Fruit fly (Drosophila melanogaster) whole organism, embryonic: ENCODE data around the gene CG15912.

ENCODE experiments used
- CG10654 ChIP-seq: fragments of 200-800 bp; sonication (Bioruptor generic); optimal IDR thresholded peaks from 2 replicates; lab custom pipeline; 2016; ENCODE audit warnings: missing biosample characterization, missing genetic modification characterization
- CG10959 ChIP-seq: fragments of 200-800 bp; sonication (Bioruptor generic); IDR thresholded peaks from 2 replicates; pipeline ENCODE4 v1.3.6; 2022; ENCODE audit warnings: missing biosample characterization, missing genetic modification characterization
- CG11093 ChIP-seq: fragments of 200-800 bp; sonication (Bioruptor generic); IDR thresholded peaks from 3 replicates; pipeline ENCODE4 v1.3.6; 2022; ENCODE audit warnings: missing biosample characterization, missing genetic modification characterization
- CG13424 ChIP-seq: fragments of 200-800 bp; sonication (Bioruptor generic); optimal IDR thresholded peaks from 2 replicates; lab custom pipeline; 2019; ENCODE audit warnings: missing biosample characterization, mild to moderate bottlenecking, missing genetic modification characterization, moderate library complexity
- CG13775 ChIP-seq: fragments of 200-800 bp; sonication (Bioruptor generic); optimal IDR thresholded peaks from 3 replicates; lab custom pipeline; 2017; ENCODE audit warnings: missing biosample characterization, mild to moderate bottlenecking, missing genetic modification characterization
- CG15696 ChIP-seq: fragments of 200-800 bp; sonication (Bioruptor generic); optimal IDR thresholded peaks from 2 replicates; lab custom pipeline; 2019; ENCODE audit warnings: missing biosample characterization, mild to moderate bottlenecking, missing genetic modification characterization, moderate library complexity
- CG2712 ChIP-seq: fragments of 200-800 bp; optimal IDR thresholded peaks from 3 replicates; lab custom pipeline; 2019; ENCODE audit warnings: missing biosample characterization, mild to moderate bottlenecking, missing genetic modification characterization, moderate library complexity
- CG30020 ChIP-seq: fragments of 200-800 bp; optimal IDR thresholded peaks from 2 replicates; lab custom pipeline; 2019; ENCODE audit warnings: missing biosample characterization, mild to moderate bottlenecking, missing genetic modification characterization, moderate library complexity
- CG31365 ChIP-seq: fragments of 200-800 bp; sonication (Bioruptor generic); optimal IDR thresholded peaks from 2 replicates; lab custom pipeline; 2018; ENCODE audit warnings: missing biosample characterization, mild to moderate bottlenecking, missing genetic modification characterization
- CG33557 ChIP-seq: fragments of 200-800 bp; sonication (Bioruptor generic); optimal IDR thresholded peaks from 2 replicates; lab custom pipeline; 2019; ENCODE audit warnings: missing biosample characterization, mild to moderate bottlenecking, missing genetic modification characterization, moderate library complexity
- CG4730 ChIP-seq: fragments of 200-800 bp; sonication (Bioruptor generic); IDR thresholded peaks from 2 replicates; pipeline ENCODE4 v1.3.6; 2022; ENCODE audit warnings: missing biosample characterization, missing genetic modification characterization
- CG5245 ChIP-seq: fragments of 200-800 bp; sonication (Bioruptor generic); optimal IDR thresholded peaks from 3 replicates; lab custom pipeline; 2016; ENCODE audit warnings: missing biosample characterization, missing genetic modification characterization
- CG7839 ChIP-seq: fragments of 200-800 bp; sonication (Bioruptor generic); optimal IDR thresholded peaks from 3 replicates; lab custom pipeline; 2018; ENCODE audit warnings: missing biosample characterization, mild to moderate bottlenecking, missing genetic modification characterization, moderate library complexity
- CG8944 ChIP-seq: fragments of 200-800 bp; sonication (Bioruptor generic); optimal IDR thresholded peaks from 3 replicates; lab custom pipeline; 2016; ENCODE audit warnings: missing biosample characterization, missing genetic modification characterization
- CG9609 ChIP-seq: fragments of 200-800 bp; sonication (Bioruptor generic); optimal IDR thresholded peaks from 3 replicates; lab custom pipeline; 2016; ENCODE audit warnings: missing biosample characterization, missing genetic modification characterization
- CG9817 ChIP-seq: fragments of 200-800 bp; sonication (Bioruptor generic); optimal IDR thresholded peaks from 2 replicates; lab custom pipeline; 2018; ENCODE audit warnings: missing biosample characterization, mild to moderate bottlenecking, missing genetic modification characterization, moderate library complexity
- CG9932 ChIP-seq: fragments of 200-800 bp; sonication (Bioruptor generic); IDR thresholded peaks from 2 replicates; pipeline ENCODE4 v1.3.6; 2022; ENCODE audit warnings: missing biosample characterization, missing genetic modification characterization
- Ets97D ChIP-seq: fragments of 200-800 bp; sonication (Bioruptor generic); optimal IDR thresholded peaks from 3 replicates; lab custom pipeline; 2016; ENCODE audit warnings: missing biosample characterization, missing genetic modification characterization
- Gug ChIP-seq: fragments of 200-800 bp; sonication (Bioruptor generic); IDR thresholded peaks from 4 replicates; pipeline ENCODE4 v1.3.6; 2022; ENCODE audit warnings: missing biosample characterization, missing genetic modification characterization
- HLHmδ ChIP-seq: fragments of 200-800 bp; sonication (Bioruptor generic); optimal IDR thresholded peaks from 2 replicates; lab custom pipeline; 2018; ENCODE audit warnings: missing biosample characterization, mild to moderate bottlenecking, missing genetic modification characterization, moderate library complexity
- HmgD ChIP-seq: fragments of 200-800 bp; sonication (Bioruptor generic); optimal IDR thresholded peaks from 3 replicates; lab custom pipeline; 2016; ENCODE audit warnings: missing biosample characterization, missing genetic modification characterization
- Nf-YA ChIP-seq: fragments of 200-800 bp; sonication (Bioruptor generic); IDR thresholded peaks from 2 replicates; pipeline ENCODE4 v1.3.6; 2022; ENCODE audit warnings: missing biosample characterization, missing genetic modification characterization
- Opbp ChIP-seq: fragments of 200-800 bp; sonication (Bioruptor generic); IDR thresholded peaks from 3 replicates; pipeline ENCODE4 v1.3.6; 2022; ENCODE audit warnings: missing biosample characterization, missing genetic modification characterization; ENCODE audit not compliant: partially characterized antibody
- Poxn ChIP-seq: fragments of 200-800 bp; sonication (Bioruptor generic); IDR thresholded peaks from 2 replicates; pipeline ENCODE4 v1.3.6; 2022; ENCODE audit warnings: missing biosample characterization, missing genetic modification characterization
- Ravus ChIP-seq: fragments of 200-800 bp; sonication (Bioruptor generic); IDR thresholded peaks from 2 replicates; pipeline ENCODE4 v1.3.6; 2022; ENCODE audit warnings: missing biosample characterization, missing genetic modification characterization
- Side ChIP-seq: fragments of 200-800 bp; sonication (Bioruptor generic); optimal IDR thresholded peaks from 2 replicates; lab custom pipeline; 2016; ENCODE audit warnings: missing biosample characterization, missing genetic modification characterization
- Sin3A ChIP-seq: fragments of >200 bp; optimal IDR thresholded peaks from 2 replicates; lab custom pipeline; 2018
- Sox102F ChIP-seq: fragments of 200-800 bp; sonication (Bioruptor generic); optimal IDR thresholded peaks from 2 replicates; lab custom pipeline; 2018; ENCODE audit warnings: missing biosample characterization, mild to moderate bottlenecking, missing genetic modification characterization, moderate library complexity
- Sry-δ ChIP-seq: fragments of 200-800 bp; sonication (Bioruptor generic); optimal IDR thresholded peaks from 2 replicates; lab custom pipeline; 2016; ENCODE audit warnings: missing biosample characterization, missing genetic modification characterization
- Taf1 ChIP-seq: fragments of 200-800 bp; sonication (Bioruptor generic); IDR thresholded peaks from 2 replicates; pipeline ENCODE4 v1.3.6; 2022; ENCODE audit warnings: missing biosample characterization, missing genetic modification characterization
- Xbp1 ChIP-seq: fragments of 200-800 bp; sonication (Bioruptor generic); optimal IDR thresholded peaks from 3 replicates; lab custom pipeline; 2016; ENCODE audit warnings: missing biosample characterization, mild to moderate bottlenecking, missing genetic modification characterization
- br ChIP-seq: fragments of >200 bp; optimal IDR thresholded peaks from 2 replicates; lab custom pipeline; 2017
- cwo ChIP-seq: fragments of 200-800 bp; sonication (Bioruptor generic); optimal IDR thresholded peaks from 3 replicates; lab custom pipeline; 2017; ENCODE audit warnings: missing biosample characterization, missing genetic modification characterization, mild to moderate bottlenecking, moderate library complexity, missing genetic modification reagents
- dan ChIP-seq: fragments of 200-800 bp; sonication (Bioruptor generic); IDR thresholded peaks from 2 replicates; pipeline ENCODE4 v1.3.6; 2022; ENCODE audit warnings: missing biosample characterization, missing genetic modification characterization
- dm ChIP-seq: fragments of 200-800 bp; sonication (Bioruptor generic); optimal IDR thresholded peaks from 3 replicates; lab custom pipeline; 2016; ENCODE audit warnings: missing biosample characterization, missing genetic modification characterization
- dysf ChIP-seq: fragments of 200-800 bp; sonication (Bioruptor generic); IDR thresholded peaks from 3 replicates; pipeline ENCODE4 v1.3.6; 2022; ENCODE audit warnings: missing biosample characterization, missing genetic modification characterization
- fu2 ChIP-seq: fragments of 200-800 bp; sonication (Bioruptor generic); optimal IDR thresholded peaks from 2 replicates; lab custom pipeline; 2016; ENCODE audit warnings: missing biosample characterization, missing genetic modification characterization
- gem ChIP-seq: fragments of 200-800 bp; sonication (Bioruptor generic); optimal IDR thresholded peaks from 2 replicates; lab custom pipeline; 2019; ENCODE audit warnings: missing biosample characterization, mild to moderate bottlenecking, missing genetic modification characterization, moderate library complexity
- ind ChIP-seq: fragments of 200-800 bp; sonication (Bioruptor generic); optimal IDR thresholded peaks from 3 replicates; lab custom pipeline; 2016; ENCODE audit warnings: missing biosample characterization, missing genetic modification characterization
- klu ChIP-seq: fragments of 200-800 bp; sonication (Bioruptor generic); IDR thresholded peaks from 2 replicates; pipeline ENCODE4 v1.3.6; 2022; ENCODE audit warnings: missing biosample characterization, missing genetic modification characterization
- lab ChIP-seq: fragments of 200-800 bp; sonication (Bioruptor generic); optimal IDR thresholded peaks from 3 replicates; lab custom pipeline; 2017; ENCODE audit warnings: missing biosample characterization, missing genetic modification characterization, mild to moderate bottlenecking, moderate library complexity, missing genetic modification reagents
- oc ChIP-seq: fragments of 200-800 bp; sonication (Bioruptor generic); optimal IDR thresholded peaks from 2 replicates; lab custom pipeline; 2018; ENCODE audit warnings: missing biosample characterization, mild to moderate bottlenecking, missing genetic modification characterization, moderate library complexity
- pho ChIP-seq: fragments of 200-800 bp; sonication (Bioruptor generic); optimal IDR thresholded peaks from 2 replicates; lab custom pipeline; 2016; ENCODE audit warnings: missing biosample characterization, missing genetic modification characterization
- pnt ChIP-seq: fragments of 200-800 bp; sonication (Bioruptor generic); optimal IDR thresholded peaks from 3 replicates; lab custom pipeline; 2016; ENCODE audit warnings: missing biosample characterization, missing genetic modification characterization
- prd ChIP-seq, 3 experiments: fragments of >200 bp in 2 of 3; fragments of 200-800 bp in 1 of 3; sonication (Bioruptor generic) in 1 of 3; optimal IDR thresholded peaks in 2 of 3; IDR thresholded peaks in 1 of 3; 2 replicates in 2 of 3; 3 replicates in 1 of 3; pipeline versions ENCODE4 v1.3.6 to Lab custom; 2017 to 2022; ENCODE audit warnings: missing biosample characterization in 1 of 3, missing genetic modification characterization in 1 of 3
- repo ChIP-seq: fragments of 200-800 bp; sonication (Bioruptor generic); optimal IDR thresholded peaks from 2 replicates; lab custom pipeline; 2016; ENCODE audit warnings: missing biosample characterization, missing genetic modification characterization
- row ChIP-seq: fragments of 200-800 bp; sonication (Bioruptor generic); IDR thresholded peaks from 3 replicates; pipeline ENCODE4 v1.3.6; 2022; ENCODE audit warnings: missing biosample characterization, missing genetic modification characterization
- run ChIP-seq: fragments of 200-800 bp; sonication (Bioruptor generic); optimal IDR thresholded peaks from 3 replicates; lab custom pipeline; 2018; ENCODE audit warnings: missing biosample characterization, mild to moderate bottlenecking, missing genetic modification characterization
- sim ChIP-seq: fragments of 200-800 bp; sonication (Bioruptor generic); IDR thresholded peaks from 2 replicates; pipeline ENCODE4 v1.3.6; 2022; ENCODE audit warnings: missing biosample characterization, missing genetic modification characterization
- slou ChIP-seq: fragments of 200-800 bp; sonication (Bioruptor generic); optimal IDR thresholded peaks from 3 replicates; lab custom pipeline; 2016; ENCODE audit warnings: missing biosample characterization, missing genetic modification characterization
- sr ChIP-seq: fragments of 200-800 bp; sonication (Bioruptor generic); IDR thresholded peaks from 3 replicates; pipeline ENCODE4 v1.3.6; 2022; ENCODE audit warnings: missing biosample characterization, missing genetic modification characterization
- tio ChIP-seq: fragments of 200-800 bp; sonication (Bioruptor generic); optimal IDR thresholded peaks from 2 replicates; lab custom pipeline; 2017; ENCODE audit warnings: missing biosample characterization, missing genetic modification characterization, inconsistent platforms
- z ChIP-seq: fragments of 200-800 bp; sonication (Bioruptor generic); IDR thresholded peaks from 3 replicates; pipeline ENCODE4 v1.3.6; 2022; ENCODE audit warnings: missing biosample characterization, missing genetic modification characterization

Gene CG15912

dm6 chrX:4553999-4554398 is 5.1 kb downstream of the CG15912 start, which contains the start of gene CG11444 (continued):
- TF ChIP-seq Sry-δ (GFP tag; lab: Kevin White, UChicago) (peak; percentile 55), CG7839 (no peak), CG9932 (GFP tag; lab: Robert Waterston, UW) (peak; percentile 67), CG5245 (GFP tag; lab: Kevin White, UChicago) (peak; percentile 26), Ets97D (GFP tag; lab: Kevin White, UChicago) (peak; percentile 87), CG13775 (no peak), Nf-YA (GFP tag; lab: Robert Waterston, UW) (no peak), Poxn (GFP tag; lab: Robert Waterston, UW) (no peak), Xbp1 (GFP tag; lab: Kevin White, UChicago) (peak; percentile 61), oc (tag; lab: Kevin White, UChicago) (no peak), ind (GFP tag; lab: Kevin White, UChicago) (peak; percentile 17), CG10959 (GFP tag; lab: Robert Waterston, UW) (no peak), CG4730 (no peak), gem (tag; lab: Kevin White, UChicago) (no peak), dm (peak; percentile 69), CG8944 (GFP tag; lab: Kevin White, UChicago) (peak; percentile 5), Sin3A (lab: Kevin White, UChicago) (peak; percentile 41), dan (GFP tag; lab: Robert Waterston, UW) (no peak), prd (optimal IDR thresholded peaks at IDR 0.05; lab: Kevin White, UChicago) (no peak), prd (GFP tag; IDR thresholded peaks at IDR 0.05; lab: Robert Waterston, UW) (no peak), CG9817 (tag; lab: Kevin White, UChicago) (peak; percentile 29), CG33557 (GFP tag; lab: Kevin White, UChicago) (peak; percentile 10), HmgD (GFP tag; lab: Kevin White, UChicago) (peak; percentile 67), CG13424 (tag; lab: Kevin White, UChicago) (peak; percentile 30), z (GFP tag; lab: Robert Waterston, UW) (no peak), fu2 (GFP tag; lab: Kevin White, UChicago) (peak; percentile 42), pnt (GFP tag; lab: Kevin White, UChicago) (peak; percentile 21), CG11093 (GFP tag; lab: Robert Waterston, UW) (no peak), CG31365 (tag; lab: Kevin White, UChicago) (no peak), HLHmδ (GFP tag; lab: Kevin White, UChicago) (peak; percentile 37), Opbp (peak; percentile 52; the same call in 1 of the 3 replicates), Ravus (no peak), sim (no peak), row (GFP tag; lab: Robert Waterston, UW) (peak; percentile 28; the same call in 1 of the 3 replicates), CG9609 (GFP tag; lab: Kevin White, UChicago) (peak; percentile 37), pho (peak; percentile 45), tio (GFP tag; lab: Kevin White, UChicago) (no peak), run (no peak), repo (GFP tag; lab: Kevin White, UChicago) (peak; percentile 22), Taf1 (no peak), CG2712 (tag; lab: Kevin White, UChicago) (peak; percentile 41), CG15696 (tag; lab: Kevin White, UChicago) (no peak), Sox102F (GFP tag; lab: Kevin White, UChicago) (no peak), Side (GFP tag; lab: Kevin White, UChicago) (peak; percentile 21), CG30020 (tag; lab: Kevin White, UChicago) (no peak), cwo (GFP tag; lab: Kevin White, UChicago) (no peak), sr (GFP tag; lab: Robert Waterston, UW) (no peak), dysf (GFP tag; lab: Robert Waterston, UW) (0 out of 3 replicates have a peak, but pooled peaks have one; percentile 15), br (lab: Kevin White, UChicago) (no peak), klu (GFP tag; lab: Robert Waterston, UW) (no peak), CG10654 (GFP tag; lab: Kevin White, UChicago) (no peak), lab (GFP tag; lab: Kevin White, UChicago) (no peak), slou (GFP tag; lab: Kevin White, UChicago) (no peak), Gug (GFP tag; lab: Robert Waterston, UW) (no peak)
